Fruit fly (Drosophila melanogaster) whole organism, embryonic: ENCODE data around the gene CAH1.

Source experiments
- Aef1 ChIP-seq: fragments of 200-800 bp; sonication (Bioruptor generic); IDR thresholded peaks from 3 replicates; pipeline ENCODE4 v1.3.6; 2022; ENCODE audit warnings: missing biosample characterization, missing genetic modification characterization
- Atf3 ChIP-seq: fragments of 200-800 bp; sonication (Bioruptor generic); optimal IDR thresholded peaks from 3 replicates; lab custom pipeline; 2016; ENCODE audit warnings: missing biosample characterization, missing genetic modification characterization
- BEAF-32 ChIP-seq: fragments of 200-800 bp; sonication (Bioruptor generic); optimal IDR thresholded peaks from 3 replicates; lab custom pipeline; 2017; ENCODE audit warnings: missing biosample characterization, missing genetic modification characterization, mild to moderate bottlenecking, moderate library complexity, missing genetic modification reagents
- Bgb ChIP-seq: fragments of 200-800 bp; sonication (Bioruptor generic); IDR thresholded peaks from 2 replicates; pipeline ENCODE4 v1.3.6; 2022; ENCODE audit warnings: missing biosample characterization, missing genetic modification characterization; ENCODE audit not compliant: partially characterized antibody
- CG10267 ChIP-seq: fragments of 200-800 bp; sonication (Bioruptor generic); optimal IDR thresholded peaks from 2 replicates; lab custom pipeline; 2018; ENCODE audit warnings: missing biosample characterization, mild to moderate bottlenecking, missing genetic modification characterization, moderate library complexity
- CG10274 ChIP-seq: fragments of 200-800 bp; sonication (Bioruptor generic); optimal IDR thresholded peaks from 3 replicates; lab custom pipeline; 2017; ENCODE audit warnings: missing biosample characterization, mild to moderate bottlenecking, missing genetic modification characterization
- CG10462 ChIP-seq: fragments of 200-800 bp; sonication (Bioruptor generic); optimal IDR thresholded peaks from 2 replicates; lab custom pipeline; 2016; ENCODE audit warnings: missing biosample characterization, missing genetic modification characterization
- CG10979 ChIP-seq: fragments of 200-800 bp; sonication (Bioruptor generic); optimal IDR thresholded peaks from 2 replicates; lab custom pipeline; 2018; ENCODE audit warnings: missing biosample characterization, mild to moderate bottlenecking, missing genetic modification characterization, moderate library complexity
- CG12071 ChIP-seq: fragments of 200-800 bp; sonication (Bioruptor generic); optimal IDR thresholded peaks from 3 replicates; lab custom pipeline; 2018; ENCODE audit warnings: missing biosample characterization, mild to moderate bottlenecking, missing genetic modification characterization
- CG12219 ChIP-seq: fragments of 200-800 bp; sonication (Bioruptor generic); optimal IDR thresholded peaks from 3 replicates; lab custom pipeline; 2018; ENCODE audit warnings: missing biosample characterization, mild to moderate bottlenecking, missing genetic modification characterization
- CG12744 ChIP-seq: fragments of 200-800 bp; sonication (Bioruptor generic); optimal IDR thresholded peaks from 2 replicates; lab custom pipeline; 2016; ENCODE audit warnings: missing biosample characterization, missing genetic modification characterization
- CG13287 ChIP-seq: fragments of 200-800 bp; sonication (Bioruptor generic); IDR thresholded peaks from 2 replicates; pipeline ENCODE4 v1.3.6; 2022; ENCODE audit warnings: missing biosample characterization, missing genetic modification characterization; ENCODE audit not compliant: partially characterized antibody
- CG1603 ChIP-seq: fragments of 200-800 bp; sonication (Bioruptor generic); optimal IDR thresholded peaks from 2 replicates; lab custom pipeline; 2019; ENCODE audit warnings: missing biosample characterization, mild to moderate bottlenecking, missing genetic modification characterization, moderate library complexity
- CG1832 ChIP-seq: fragments of 200-800 bp; sonication (Bioruptor generic); optimal IDR thresholded peaks from 2 replicates; lab custom pipeline; 2017; ENCODE audit warnings: missing biosample characterization, mild to moderate bottlenecking, missing genetic modification characterization, inconsistent platforms
- CG4617 ChIP-seq: fragments of 200-800 bp; sonication (Bioruptor generic); optimal IDR thresholded peaks from 3 replicates; lab custom pipeline; 2016; ENCODE audit warnings: missing biosample characterization, missing genetic modification characterization, borderline replicate concordance
- CG7839 ChIP-seq: fragments of 200-800 bp; sonication (Bioruptor generic); optimal IDR thresholded peaks from 3 replicates; lab custom pipeline; 2018; ENCODE audit warnings: missing biosample characterization, mild to moderate bottlenecking, missing genetic modification characterization, moderate library complexity
- Dp ChIP-seq: fragments of 200-800 bp; sonication (Bioruptor generic); optimal IDR thresholded peaks from 2 replicates; lab custom pipeline; 2018; ENCODE audit warnings: missing biosample characterization, mild to moderate bottlenecking, missing genetic modification characterization, moderate library complexity
- E2f2 ChIP-seq: fragments of 200-800 bp; sonication (Bioruptor generic); IDR thresholded peaks from 2 replicates; pipeline ENCODE4 v1.3.6; 2022; ENCODE audit warnings: missing biosample characterization, missing genetic modification characterization
- ERR ChIP-seq: fragments of 200-800 bp; sonication (Bioruptor generic); optimal IDR thresholded peaks from 2 replicates; lab custom pipeline; 2016; ENCODE audit warnings: missing biosample characterization, missing genetic modification characterization
- GATAe ChIP-seq: fragments of 200-800 bp; sonication (Bioruptor generic); conservative IDR thresholded peaks from 2 replicates; pipeline ENCODE4 v1.3.6; 2022; ENCODE audit warnings: missing biosample characterization, missing genetic modification characterization
- Hand ChIP-seq: fragments of 200-800 bp; sonication (Bioruptor generic); optimal IDR thresholded peaks from 2 replicates; lab custom pipeline; 2017; ENCODE audit warnings: mild to moderate bottlenecking, missing biosample characterization, missing genetic modification reagents, missing genetic modification characterization
- Hr51 ChIP-seq, 2 experiments: fragments of 200-800 bp; sonication (Bioruptor generic); optimal IDR thresholded peaks; 2 replicates in 1 of 2; 3 replicates in 1 of 2; lab custom pipeline; 2016 to 2018; ENCODE audit warnings: missing biosample characterization in 2 of 2, missing genetic modification characterization in 2 of 2, mild to moderate bottlenecking in 1 of 2, moderate library complexity in 1 of 2
- Jarid2 ChIP-seq: fragments of 200-800 bp; sonication (Bioruptor generic); optimal IDR thresholded peaks from 3 replicates; lab custom pipeline; 2017; ENCODE audit warnings: mild to moderate bottlenecking, missing biosample characterization, missing genetic modification reagents, missing genetic modification characterization
- MBD-R2 ChIP-seq: fragments of 200-800 bp; sonication (Bioruptor generic); IDR thresholded peaks from 2 replicates; pipeline ENCODE4 v1.3.6; 2022; ENCODE audit warnings: missing biosample characterization, missing genetic modification characterization
- MESR4 ChIP-seq: fragments of 200-800 bp; sonication (Bioruptor generic); optimal IDR thresholded peaks from 2 replicates; lab custom pipeline; 2018; ENCODE audit warnings: missing biosample characterization, mild to moderate bottlenecking, missing genetic modification characterization, moderate library complexity
- Med ChIP-seq: fragments of 200-800 bp; sonication (Bioruptor generic); peaks from one replicate; lab custom pipeline; 2016; ENCODE audit warnings: missing biosample characterization, missing genetic modification characterization, mild to moderate bottlenecking, inconsistent platforms, moderate library complexity
- Nf-YC ChIP-seq: fragments of 200-800 bp; optimal IDR thresholded peaks from 3 replicates; lab custom pipeline; 2019; ENCODE audit warnings: missing biosample characterization, mild to moderate bottlenecking, missing genetic modification characterization, moderate library complexity
- Ravus ChIP-seq: fragments of 200-800 bp; sonication (Bioruptor generic); IDR thresholded peaks from 2 replicates; pipeline ENCODE4 v1.3.6; 2022; ENCODE audit warnings: missing biosample characterization, missing genetic modification characterization
- amos ChIP-seq: fragments of 200-800 bp; sonication (Bioruptor generic); IDR thresholded peaks from 2 replicates; pipeline ENCODE4 v1.3.6; 2022; ENCODE audit warnings: missing biosample characterization, missing genetic modification characterization; ENCODE audit not compliant: partially characterized antibody
- cg ChIP-seq: fragments of 200-800 bp; sonication (Bioruptor generic); optimal IDR thresholded peaks from 3 replicates; lab custom pipeline; 2019; ENCODE audit warnings: missing biosample characterization, mild to moderate bottlenecking, missing genetic modification characterization, moderate library complexity
- ems ChIP-seq: fragments of 200-800 bp; sonication (Bioruptor generic); optimal IDR thresholded peaks from 3 replicates; lab custom pipeline; 2016; ENCODE audit warnings: missing biosample characterization, missing genetic modification characterization
- fd64A ChIP-seq: fragments of 200-800 bp; sonication (Bioruptor generic); optimal IDR thresholded peaks from 3 replicates; lab custom pipeline; 2018; ENCODE audit warnings: missing biosample characterization, mild to moderate bottlenecking, missing genetic modification characterization
- ftz-f1 ChIP-seq: fragments of 200-800 bp; sonication (Bioruptor generic); optimal IDR thresholded peaks from 2 replicates; lab custom pipeline; 2016; ENCODE audit warnings: missing biosample characterization, missing genetic modification characterization
- gce ChIP-seq: fragments of 200-800 bp; sonication (Bioruptor generic); IDR thresholded peaks from 3 replicates; pipeline ENCODE4 v1.3.6; 2022; ENCODE audit warnings: missing biosample characterization, missing genetic modification characterization
- gem ChIP-seq: fragments of 200-800 bp; sonication (Bioruptor generic); optimal IDR thresholded peaks from 2 replicates; lab custom pipeline; 2019; ENCODE audit warnings: missing biosample characterization, mild to moderate bottlenecking, missing genetic modification characterization, moderate library complexity
- her ChIP-seq: fragments of 200-800 bp; sonication (Bioruptor generic); optimal IDR thresholded peaks from 2 replicates; lab custom pipeline; 2016; ENCODE audit warnings: missing biosample characterization, missing genetic modification characterization
- ind ChIP-seq: fragments of 200-800 bp; sonication (Bioruptor generic); optimal IDR thresholded peaks from 3 replicates; lab custom pipeline; 2016; ENCODE audit warnings: missing biosample characterization, missing genetic modification characterization
- jumu ChIP-seq: fragments of 200-800 bp; sonication (Bioruptor generic); optimal IDR thresholded peaks from 3 replicates; lab custom pipeline; 2016; ENCODE audit warnings: missing biosample characterization, missing genetic modification characterization
- lbe ChIP-seq: fragments of 200-800 bp; sonication (Bioruptor generic); optimal IDR thresholded peaks from 2 replicates; lab custom pipeline; 2016; ENCODE audit warnings: missing biosample characterization, mild to moderate bottlenecking, missing genetic modification characterization
- nom ChIP-seq: fragments of 200-800 bp; sonication (Bioruptor generic); optimal IDR thresholded peaks from 2 replicates; lab custom pipeline; 2017; ENCODE audit warnings: missing biosample characterization, missing genetic modification characterization, mild to moderate bottlenecking, moderate library complexity, missing genetic modification reagents
- pzg ChIP-seq: fragments of 200-800 bp; sonication (Bioruptor generic); optimal IDR thresholded peaks from 3 replicates; lab custom pipeline; 2018; ENCODE audit warnings: missing biosample characterization, mild to moderate bottlenecking, missing genetic modification characterization, moderate library complexity
- toy ChIP-seq: fragments of 200-800 bp; sonication (Bioruptor generic); IDR thresholded peaks from 2 replicates; pipeline ENCODE4 v1.3.6; 2022; ENCODE audit warnings: missing biosample characterization, missing genetic modification characterization
- wdn ChIP-seq: fragments of 200-800 bp; sonication (Bioruptor generic); IDR thresholded peaks from 2 replicates; pipeline ENCODE4 v1.3.6; 2022; ENCODE audit warnings: missing biosample characterization, missing genetic modification characterization
- zen ChIP-seq: fragments of 200-800 bp; sonication (Bioruptor generic); optimal IDR thresholded peaks from 3 replicates; lab custom pipeline; 2018; ENCODE audit warnings: missing biosample characterization, mild to moderate bottlenecking, missing genetic modification characterization, moderate library complexity

CAH1 gene

dm6 chr2L:13827557-13827956 lies 24.1 kb downstream of the CAH1 start, which contains the start of gene PolG1 (continued):
- TF ChIP-seq her (GFP tag; lab: Kevin White, UChicago) = no peak
- TF ChIP-seq Atf3 (GFP tag; lab: Kevin White, UChicago) = no peak
- peak; percentile 22 for TF ChIP-seq CG4617 (GFP tag; lab: Kevin White, UChicago)
- TF ChIP-seq Ravus (GFP tag; lab: Robert Waterston, UW) = no peak
- TF ChIP-seq ind (GFP tag; lab: Kevin White, UChicago) = no peak
- TF ChIP-seq CG12219 (GFP tag; lab: Kevin White, UChicago) = no peak
- TF ChIP-seq nom (GFP tag; lab: Kevin White, UChicago) = no peak
- no peak for TF ChIP-seq Aef1 (GFP tag; lab: Robert Waterston, UW)
- TF ChIP-seq toy (GFP tag; lab: Robert Waterston, UW) = no peak
- no peak for TF ChIP-seq gem (tag; lab: Kevin White, UChicago)
- TF ChIP-seq pzg (GFP tag; lab: Kevin White, UChicago) = peak; percentile 29
- no peak for TF ChIP-seq zen (tag; lab: Kevin White, UChicago)
- no peak for TF ChIP-seq fd64A
- no peak for TF ChIP-seq CG10274 (GFP tag; lab: Kevin White, UChicago)
- TF ChIP-seq ftz-f1 = no peak
- 0 out of 2 replicates have a peak, but pooled peaks have one; percentile 8 for TF ChIP-seq amos
- peak; percentile 14 for TF ChIP-seq MESR4
- TF ChIP-seq Bgb (GFP tag; lab: Robert Waterston, UW) = no peak
- TF ChIP-seq ERR (GFP tag; lab: Kevin White, UChicago) = no peak
- no peak for TF ChIP-seq CG1832 (GFP tag; lab: Kevin White, UChicago)
- no peak for TF ChIP-seq gce (GFP tag; lab: Robert Waterston, UW)
- TF ChIP-seq CG10462 (GFP tag; lab: Kevin White, UChicago) = no peak
- TF ChIP-seq jumu (GFP tag; lab: Kevin White, UChicago) = no peak
- TF ChIP-seq CG12071 (GFP tag; lab: Kevin White, UChicago) = no peak
- no peak for TF ChIP-seq CG12744 (GFP tag; lab: Kevin White, UChicago)
- TF ChIP-seq CG1603 (tag; lab: Kevin White, UChicago) = no peak
- TF ChIP-seq Dp (GFP tag; lab: Kevin White, UChicago) = peak; percentile 38
- TF ChIP-seq CG13287 = peak; percentile 28; the same call in 1 of the 2 replicates
- TF ChIP-seq BEAF-32 = peak; percentile 28
- no peak for TF ChIP-seq CG10267 (tag; lab: Kevin White, UChicago)
- no peak for TF ChIP-seq CG10979 (tag; lab: Kevin White, UChicago)
- no peak for TF ChIP-seq Hand (GFP tag; lab: Kevin White, UChicago)
- TF ChIP-seq ems = no peak
- TF ChIP-seq MBD-R2 (GFP tag; lab: Robert Waterston, UW) = peak; percentile 58
- no peak for TF ChIP-seq wdn (GFP tag; lab: Robert Waterston, UW)
- no peak for TF ChIP-seq Med (GFP tag; lab: Kevin White, UChicago)
- no peak for TF ChIP-seq Nf-YC (tag; lab: Kevin White, UChicago)
- no peak for TF ChIP-seq Jarid2 (GFP tag; lab: Kevin White, UChicago)
- no peak for TF ChIP-seq cg (GFP tag; lab: Kevin White, UChicago)
- no peak for TF ChIP-seq lbe (GFP tag; lab: Kevin White, UChicago)
- TF ChIP-seq Hr51 (GFP tag; optimal IDR thresholded peaks at IDR 0.05; lab: Kevin White, UChicago) = no peak
- no peak for TF ChIP-seq CG7839 (tag; lab: Kevin White, UChicago)
- no peak for TF ChIP-seq GATAe (GFP tag; lab: Robert Waterston, UW)
- peak; percentile 31 for TF ChIP-seq E2f2 (GFP tag; lab: Robert Waterston, UW)
